Worm (Caenorhabditis elegans) whole organism, L2 larva: Measurements from ENCODE around the gene F57B1.5.

Experiments used
- F13H6.1 ChIP-seq: sonication (generic microtip); optimal IDR thresholded peaks from 2 replicates; lab custom pipeline; 2016; ENCODE audit warnings: missing genetic modification characterization, missing compliant biosample characterization
- R02D3.7 ChIP-seq: fragments of 150-350 bp; optimal IDR thresholded peaks from 2 replicates; lab custom pipeline; 2014; ENCODE audit warnings: missing biosample characterization, missing genetic modification characterization
- Y55F3AM.14 ChIP-seq: fragments of 200-800 bp; sonication (Bioruptor generic); optimal IDR thresholded peaks from 2 replicates; lab custom pipeline; 2018; ENCODE audit warnings: mild to moderate bottlenecking, missing genetic modification characterization, missing compliant biosample characterization
- alr-1 ChIP-seq: fragments of 150-350 bp; optimal IDR thresholded peaks from 2 replicates; lab custom pipeline; 2014; ENCODE audit warnings: missing biosample characterization, missing genetic modification characterization
- aly-2 ChIP-seq: fragments of 150-350 bp; optimal IDR thresholded peaks from 2 replicates; lab custom pipeline; 2014; ENCODE audit warnings: missing biosample characterization, missing genetic modification characterization
- ama-1 ChIP-seq: fragments of 150-350 bp; optimal IDR thresholded peaks from 2 replicates; lab custom pipeline; 2018; ENCODE audit warnings: inconsistent platforms
- blmp-1 ChIP-seq: sonication (generic microtip); optimal IDR thresholded peaks from 2 replicates; lab custom pipeline; 2017; ENCODE audit warnings: missing genetic modification characterization, mild to moderate bottlenecking, missing compliant biosample characterization, antibody characterized with exemption, moderate library complexity; ENCODE audit not compliant: insufficient read depth
- ceh-82 ChIP-seq: fragments of 150-350 bp; optimal IDR thresholded peaks from 2 replicates; lab custom pipeline; 2014; ENCODE audit warnings: missing biosample characterization, missing genetic modification characterization
- crh-2 ChIP-seq: sonication (generic microtip); optimal IDR thresholded peaks from 2 replicates; lab custom pipeline; 2017; ENCODE audit warnings: missing biosample characterization, missing genetic modification characterization
- egl-27 ChIP-seq: sonication (generic microtip); optimal IDR thresholded peaks from 3 replicates; lab custom pipeline; 2017; ENCODE audit warnings: missing biosample characterization, missing genetic modification reagents, missing genetic modification characterization
- elt-1 ChIP-seq: fragments of 150-350 bp; optimal IDR thresholded peaks from 2 replicates; lab custom pipeline; 2014; ENCODE audit warnings: missing biosample characterization, missing genetic modification characterization
- fos-1 ChIP-seq: fragments of 150-350 bp; optimal IDR thresholded peaks from 2 replicates; lab custom pipeline; 2014; ENCODE audit warnings: missing biosample characterization, missing genetic modification characterization
- gmeb-1 ChIP-seq: fragments of 150-350 bp; optimal IDR thresholded peaks from 2 replicates; lab custom pipeline; 2014; ENCODE audit warnings: missing biosample characterization, missing genetic modification characterization
- lin-11 ChIP-seq: fragments of 150-350 bp; sonication (generic microtip); optimal IDR thresholded peaks from 2 replicates; lab custom pipeline; 2014; ENCODE audit warnings: missing biosample characterization, missing genetic modification characterization, inconsistent platforms, mixed read lengths
- lin-13 ChIP-seq: fragments of 150-350 bp; optimal IDR thresholded peaks from 2 replicates; lab custom pipeline; 2014; ENCODE audit warnings: missing biosample characterization, missing genetic modification reagents, missing genetic modification characterization
- lsy-2 ChIP-seq, 2 experiments: fragments of 150-350 bp in 1 of 2; sonication (generic microtip) in 1 of 2; optimal IDR thresholded peaks; 2 replicates each; lab custom pipeline; 2014 to 2017; ENCODE audit warnings: missing biosample characterization in 2 of 2, missing genetic modification characterization in 2 of 2
- mab-5 ChIP-seq: fragments of 150-350 bp; optimal IDR thresholded peaks from 2 replicates; lab custom pipeline; 2014; ENCODE audit warnings: missing biosample characterization, missing genetic modification characterization
- mbf-1 ChIP-seq: sonication (generic microtip); optimal IDR thresholded peaks from 2 replicates; lab custom pipeline; 2017; ENCODE audit warnings: missing biosample characterization, missing genetic modification characterization
- nhr-10 ChIP-seq: sonication (generic microtip); optimal IDR thresholded peaks from 2 replicates; lab custom pipeline; 2017; ENCODE audit warnings: missing biosample characterization, missing genetic modification characterization
- nhr-129 ChIP-seq: fragments of 150-350 bp; optimal IDR thresholded peaks from 2 replicates; lab custom pipeline; 2014; ENCODE audit warnings: missing biosample characterization, missing genetic modification characterization
- nhr-21 ChIP-seq: fragments of 150-350 bp; optimal IDR thresholded peaks from 2 replicates; lab custom pipeline; 2014; ENCODE audit warnings: missing biosample characterization, missing genetic modification characterization
- nhr-23 ChIP-seq: fragments of 150-350 bp; optimal IDR thresholded peaks from 2 replicates; lab custom pipeline; 2014; ENCODE audit warnings: missing biosample characterization, missing genetic modification reagents, missing genetic modification characterization
- nhr-25 ChIP-seq: fragments of 150-350 bp; sonication (generic microtip); optimal IDR thresholded peaks from 3 replicates; lab custom pipeline; 2014; ENCODE audit warnings: missing biosample characterization, missing genetic modification characterization
- nhr-6 ChIP-seq: fragments of 150-350 bp; optimal IDR thresholded peaks from 2 replicates; lab custom pipeline; 2014; ENCODE audit warnings: missing biosample characterization, missing genetic modification characterization
- sma-3 ChIP-seq: sonication (generic microtip); optimal IDR thresholded peaks from 2 replicates; lab custom pipeline; 2016; ENCODE audit warnings: missing genetic modification reagents, missing genetic modification characterization, missing compliant biosample characterization
- sma-9 ChIP-seq, 2 experiments: fragments of 150-350 bp in 1 of 2; sonication (generic microtip) in 1 of 2; optimal IDR thresholded peaks; 2 replicates each; lab custom pipeline; 2014 to 2016; ENCODE audit warnings: missing genetic modification characterization in 2 of 2, mild to moderate bottlenecking in 1 of 2, missing biosample characterization in 1 of 2, missing compliant biosample characterization in 1 of 2, missing genetic modification reagents in 1 of 2, moderate library complexity in 1 of 2
- snpc-4 ChIP-seq: fragments of 150-350 bp; optimal IDR thresholded peaks from 2 replicates; lab custom pipeline; 2014; ENCODE audit warnings: missing biosample characterization, missing genetic modification characterization
- unc-39 ChIP-seq: fragments of 150-350 bp; optimal IDR thresholded peaks from 2 replicates; lab custom pipeline; 2014; ENCODE audit warnings: missing biosample characterization, missing genetic modification characterization
- unc-55 ChIP-seq: fragments of 150-350 bp; sonication (generic microtip); optimal IDR thresholded peaks from 3 replicates; lab custom pipeline; 2014; ENCODE audit warnings: missing biosample characterization, missing genetic modification reagents, missing genetic modification characterization
- unc-62 ChIP-seq: fragments of 150-350 bp; optimal IDR thresholded peaks from 2 replicates; lab custom pipeline; 2014; ENCODE audit warnings: missing biosample characterization, missing genetic modification reagents, missing genetic modification characterization
- ztf-1 ChIP-seq: fragments of 200-800 bp; sonication (Bioruptor generic); conservative IDR thresholded peaks from 2 replicates; pipeline ENCODE4 v1.3.6; 2022; ENCODE audit warnings: missing genetic modification characterization, missing compliant biosample characterization
- ztf-11 ChIP-seq: sonication (generic microtip); optimal IDR thresholded peaks from 2 replicates; lab custom pipeline; 2017; ENCODE audit warnings: missing biosample characterization, missing genetic modification characterization
- ztf-4 ChIP-seq: fragments of 150-350 bp; optimal IDR thresholded peaks from 2 replicates; lab custom pipeline; 2014; ENCODE audit warnings: missing biosample characterization, missing genetic modification characterization

Gene F57B1.5

DNA sequence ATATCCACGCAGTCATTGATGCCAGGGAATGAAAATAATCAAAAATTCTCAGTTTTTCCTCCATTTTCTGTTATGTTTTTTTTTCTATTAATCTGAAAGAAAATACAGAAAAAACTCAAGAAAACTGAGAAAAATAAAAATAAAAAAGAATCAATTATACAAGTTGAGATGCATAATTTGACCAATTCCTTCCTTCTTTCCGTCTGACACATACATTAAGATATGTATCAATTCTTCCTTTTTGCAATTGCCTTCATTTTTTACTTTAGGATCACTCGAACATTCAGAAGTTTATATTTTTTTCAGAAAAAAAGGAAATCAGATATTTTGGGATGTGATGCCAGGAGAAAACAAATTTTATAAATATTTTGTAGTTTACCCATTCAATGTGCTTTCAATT lies at the start of gene F57B1.5:
F57B1.5 (plus strand) TSS at position 301 of the 400 bp plus-strand sequence.
- TF ChIP-seq sma-3 (no peak), egl-27 (no peak), blmp-1 (no peak), lsy-2 (tag; optimal IDR thresholded peaks at IDR 0.05; lab: Kevin White, UChicago) (no peak), aly-2 (tag; lab: Kevin White, UChicago) (no peak), fos-1 (tag; lab: Kevin White, UChicago) (no peak), nhr-21 (no peak), ceh-82 (no peak), nhr-10 (no peak), nhr-23 (no peak), nhr-6 (tag; lab: Kevin White, UChicago) (no peak), Y55F3AM.14 (GFP tag; lab: Kevin White, UChicago) (no peak), elt-1 (tag; lab: Kevin White, UChicago) (no peak), lin-11 (no peak), alr-1 (tag; lab: Kevin White, UChicago) (no peak), R02D3.7 (no peak), ztf-11 (tag; lab: Kevin White, UChicago) (no peak), unc-39 (tag; lab: Kevin White, UChicago) (no peak), lin-13 (GFP tag; lab: Kevin White, UChicago) (no peak), mbf-1 (tag; lab: Kevin White, UChicago) (no peak)

DNA sequence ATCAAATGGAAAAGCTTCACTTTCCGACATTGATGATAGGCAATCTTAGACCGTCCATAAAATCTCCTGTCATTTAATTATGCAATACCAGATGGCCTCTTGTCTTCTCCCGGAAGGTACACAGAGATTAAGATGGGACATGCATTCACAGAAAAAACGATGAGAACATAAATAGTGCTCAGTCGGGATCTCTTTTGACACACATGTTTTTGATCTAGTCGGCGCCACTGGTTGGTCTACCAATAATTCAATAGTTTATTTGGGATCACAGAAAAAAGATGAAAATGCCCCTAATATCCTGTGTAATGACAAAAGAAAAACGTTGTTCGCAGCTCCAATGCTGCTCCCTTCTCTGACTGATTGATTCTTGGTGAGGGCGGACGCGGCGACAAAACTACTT lies 46.5 kb upstream of the F57B1.5 start:
- no peak for TF ChIP-seq unc-62
- TF ChIP-seq mab-5 (tag; lab: Kevin White, UChicago) = no peak
- no peak for TF ChIP-seq nhr-10
- TF ChIP-seq mbf-1 (tag; lab: Kevin White, UChicago) = no peak
- TF ChIP-seq lin-11 = no peak
- no peak for TF ChIP-seq blmp-1
- no peak for TF ChIP-seq snpc-4 (tag; lab: Kevin White, UChicago)
- no peak for TF ChIP-seq egl-27

ce11 chrV:13162885-13163284 lies 44.6 kb upstream of the F57B1.5 start:
- no peak for TF ChIP-seq crh-2 (tag; lab: Kevin White, UChicago)
- peak; percentile 93 for TF ChIP-seq snpc-4 (tag; lab: Kevin White, UChicago)
- TF ChIP-seq ztf-1 (GFP tag; lab: Robert Waterston, UW) = no peak
- no peak for TF ChIP-seq blmp-1
- TF ChIP-seq unc-39 (tag; lab: Kevin White, UChicago) = no peak
- TF ChIP-seq lsy-2 (tag; optimal IDR thresholded peaks at IDR 0.05; lab: Kevin White, UChicago) = no peak
- TF ChIP-seq aly-2 (tag; lab: Kevin White, UChicago) = no peak
- TF ChIP-seq lin-13 (GFP tag; lab: Kevin White, UChicago) = no peak

DNA sequence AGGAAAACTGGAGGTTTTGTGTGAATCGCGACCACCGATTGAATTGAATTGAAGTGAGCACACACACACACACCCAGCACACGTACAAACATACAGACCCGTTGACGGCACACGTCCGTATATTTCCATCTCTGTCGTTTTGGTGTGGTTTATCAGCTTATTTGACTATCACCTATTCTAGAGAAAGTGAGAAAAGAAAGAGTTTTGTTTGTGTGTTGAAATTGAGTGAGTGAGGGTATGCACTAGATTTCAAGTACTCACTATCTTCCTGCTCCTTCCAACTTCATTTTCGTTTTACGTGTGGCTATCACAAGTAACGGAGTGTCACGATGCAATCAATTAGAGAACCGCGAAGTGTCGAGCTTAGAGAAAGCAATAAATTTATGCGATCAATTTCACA lies 43.7 kb upstream of the F57B1.5 start:
- TF ChIP-seq mbf-1 (tag; lab: Kevin White, UChicago) = no peak
- TF ChIP-seq nhr-129 (tag; lab: Kevin White, UChicago) = peak; percentile 28
- TF ChIP-seq crh-2 (tag; lab: Kevin White, UChicago) = peak; percentile 19
- TF ChIP-seq sma-3 = peak; percentile 18
- TF ChIP-seq fos-1 (tag; lab: Kevin White, UChicago) = peak; percentile 88
- peak; percentile 34 for TF ChIP-seq gmeb-1 (tag; lab: Kevin White, UChicago)
- TF ChIP-seq sma-9 (GFP tag; optimal IDR thresholded peaks at IDR 0.05; lab: Kevin White, UChicago) = peak; percentile 19
- TF ChIP-seq sma-9 (tag; optimal IDR thresholded peaks at IDR 0.05; lab: Kevin White, UChicago) = no peak
- no peak for TF ChIP-seq nhr-25 (tag; lab: Kevin White, UChicago)

DNA sequence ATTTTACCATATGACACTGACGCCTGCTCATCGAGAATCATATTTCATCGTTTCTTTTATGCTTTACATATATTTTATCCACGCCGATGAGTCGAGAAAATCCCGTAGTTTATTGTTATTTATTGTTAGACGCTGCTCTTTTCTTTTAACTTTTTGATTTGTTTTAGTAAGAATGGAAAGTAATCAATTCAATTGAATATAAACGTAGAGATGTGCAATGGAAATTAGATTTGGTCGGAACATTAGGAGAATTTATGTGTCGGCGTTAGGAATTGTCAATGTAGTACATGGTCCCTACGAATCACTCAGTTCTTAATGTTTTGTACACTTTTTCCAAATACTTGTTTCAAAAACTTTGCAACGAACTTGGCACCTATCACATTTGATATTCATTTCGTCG lies 42.3 kb upstream of the F57B1.5 start:
- TF ChIP-seq ztf-4 (tag; lab: Kevin White, UChicago) (no peak), mab-5 (tag; lab: Kevin White, UChicago) (no peak), ztf-11 (tag; lab: Kevin White, UChicago) (no peak), F13H6.1 (tag; lab: Kevin White, UChicago) (no peak), ama-1 (lab: Kevin White, UChicago) (no peak), unc-55 (GFP tag; lab: Kevin White, UChicago) (no peak), fos-1 (tag; lab: Kevin White, UChicago) (no peak), nhr-6 (tag; lab: Kevin White, UChicago) (no peak), ztf-1 (GFP tag; lab: Robert Waterston, UW) (no peak), lsy-2 (tag; optimal IDR thresholded peaks at IDR 0.05; lab: Kevin White, UChicago) (no peak), elt-1 (tag; lab: Kevin White, UChicago) (no peak), mbf-1 (tag; lab: Kevin White, UChicago) (no peak), sma-9 (GFP tag; optimal IDR thresholded peaks at IDR 0.05; lab: Kevin White, UChicago) (no peak), sma-9 (tag; optimal IDR thresholded peaks at IDR 0.05; lab: Kevin White, UChicago) (no peak)
